Fruit fly (Drosophila melanogaster) whole organism, embryonic: Measurements from ENCODE around the gene CG15208.
A peak's percentile ranks its signal among the peaks of the same experiment; 100 is the strongest.

Experiments used
- B-H1 ChIP-seq: fragments of 200-800 bp; sonication (Bioruptor generic); IDR thresholded peaks from 3 replicates; pipeline ENCODE4 v1.3.6; 2022; ENCODE audit warnings: missing biosample characterization, missing genetic modification characterization
- Bgb ChIP-seq: fragments of 200-800 bp; sonication (Bioruptor generic); IDR thresholded peaks from 2 replicates; pipeline ENCODE4 v1.3.6; 2022; ENCODE audit warnings: missing biosample characterization, missing genetic modification characterization; ENCODE audit not compliant: partially characterized antibody
- C15 ChIP-seq: fragments of 200-800 bp; sonication (Bioruptor generic); IDR thresholded peaks from 3 replicates; pipeline ENCODE4 v1.3.6; 2022; ENCODE audit warnings: missing biosample characterization, missing genetic modification characterization
- CG10959 ChIP-seq: fragments of 200-800 bp; sonication (Bioruptor generic); IDR thresholded peaks from 2 replicates; pipeline ENCODE4 v1.3.6; 2022; ENCODE audit warnings: missing biosample characterization, missing genetic modification characterization
- CG11398 ChIP-seq: fragments of 200-800 bp; sonication (Bioruptor generic); optimal IDR thresholded peaks from 2 replicates; lab custom pipeline; 2016; ENCODE audit warnings: missing biosample characterization, missing genetic modification characterization
- CG13123 ChIP-seq: fragments of 200-800 bp; sonication (Bioruptor generic); optimal IDR thresholded peaks from 2 replicates; lab custom pipeline; 2016; ENCODE audit warnings: missing biosample characterization, missing genetic modification characterization
- CG13296 ChIP-seq: fragments of 200-800 bp; sonication (Bioruptor generic); optimal IDR thresholded peaks from 3 replicates; lab custom pipeline; 2018; ENCODE audit warnings: missing biosample characterization, mild to moderate bottlenecking, missing genetic modification characterization
- CG13775 ChIP-seq: fragments of 200-800 bp; sonication (Bioruptor generic); optimal IDR thresholded peaks from 3 replicates; lab custom pipeline; 2017; ENCODE audit warnings: missing biosample characterization, mild to moderate bottlenecking, missing genetic modification characterization
- CG14860 ChIP-seq: fragments of 200-800 bp; sonication (Bioruptor generic); IDR thresholded peaks from 3 replicates; pipeline ENCODE4 v1.3.6; 2022; ENCODE audit warnings: missing biosample characterization, missing genetic modification characterization; ENCODE audit not compliant: partially characterized antibody
- CG15269 ChIP-seq: fragments of 200-800 bp; sonication (Bioruptor generic); optimal IDR thresholded peaks from 2 replicates; lab custom pipeline; 2018; ENCODE audit warnings: missing biosample characterization, mild to moderate bottlenecking, missing genetic modification characterization, moderate library complexity
- CG2120 ChIP-seq: fragments of 200-800 bp; sonication (Bioruptor generic); optimal IDR thresholded peaks from 3 replicates; lab custom pipeline; 2016; ENCODE audit warnings: missing biosample characterization, missing genetic modification characterization
- CG30020 ChIP-seq: fragments of 200-800 bp; optimal IDR thresholded peaks from 2 replicates; lab custom pipeline; 2019; ENCODE audit warnings: missing biosample characterization, mild to moderate bottlenecking, missing genetic modification characterization, moderate library complexity
- CG3281 ChIP-seq: fragments of 200-800 bp; sonication (Bioruptor generic); optimal IDR thresholded peaks from 3 replicates; lab custom pipeline; 2017; ENCODE audit warnings: missing biosample characterization, mild to moderate bottlenecking, missing genetic modification characterization
- CG34224 ChIP-seq: fragments of 200-800 bp; sonication (Bioruptor generic); IDR thresholded peaks from 3 replicates; pipeline ENCODE4 v1.3.6; 2022; ENCODE audit warnings: missing biosample characterization, missing genetic modification characterization; ENCODE audit not compliant: partially characterized antibody
- CG4282 ChIP-seq: fragments of 200-800 bp; sonication (Bioruptor generic); optimal IDR thresholded peaks from 2 replicates; lab custom pipeline; 2016; ENCODE audit warnings: missing biosample characterization, missing genetic modification characterization
- CG4617 ChIP-seq: fragments of 200-800 bp; sonication (Bioruptor generic); optimal IDR thresholded peaks from 3 replicates; lab custom pipeline; 2016; ENCODE audit warnings: missing biosample characterization, missing genetic modification characterization, borderline replicate concordance
- CG6813 ChIP-seq: fragments of 200-800 bp; sonication (Bioruptor generic); optimal IDR thresholded peaks from 2 replicates; lab custom pipeline; 2017; ENCODE audit warnings: missing biosample characterization, missing genetic modification characterization, mild to moderate bottlenecking, moderate library complexity, missing genetic modification reagents
- CG9437 ChIP-seq: fragments of 200-800 bp; sonication (Bioruptor generic); optimal IDR thresholded peaks from 2 replicates; lab custom pipeline; 2018; ENCODE audit warnings: missing biosample characterization, mild to moderate bottlenecking, missing genetic modification characterization
- Dek ChIP-seq: fragments of 200-800 bp; sonication (Bioruptor generic); optimal IDR thresholded peaks from 3 replicates; lab custom pipeline; 2019; ENCODE audit warnings: missing biosample characterization, mild to moderate bottlenecking, missing genetic modification characterization, moderate library complexity
- Dref ChIP-seq: fragments of 200-800 bp; sonication (Bioruptor generic); IDR thresholded peaks from 2 replicates; pipeline ENCODE4 v1.3.6; 2022; ENCODE audit warnings: missing biosample characterization, missing genetic modification characterization
- Elba2 ChIP-seq: fragments of 200-800 bp; sonication (Bioruptor generic); optimal IDR thresholded peaks from 3 replicates; lab custom pipeline; 2016; ENCODE audit warnings: missing biosample characterization, missing genetic modification characterization
- HHEX ChIP-seq: fragments of 200-800 bp; sonication (Bioruptor generic); optimal IDR thresholded peaks from 3 replicates; lab custom pipeline; 2017; ENCODE audit warnings: missing biosample characterization, mild to moderate bottlenecking, missing genetic modification characterization, missing genetic modification reagents
- Hr78 ChIP-seq, 2 experiments: fragments of 200-800 bp in 1 of 2; fragments of >200 bp in 1 of 2; sonication (Bioruptor generic) in 1 of 2; optimal IDR thresholded peaks; 2 replicates each; lab custom pipeline; 2017 to 2019; ENCODE audit warnings: missing biosample characterization in 2 of 2, missing genetic modification characterization in 2 of 2, mild to moderate bottlenecking in 1 of 2, moderate library complexity in 1 of 2
- Max ChIP-seq: fragments of 200-800 bp; sonication (Bioruptor generic); optimal IDR thresholded peaks from 2 replicates; lab custom pipeline; 2016; ENCODE audit warnings: missing biosample characterization, mild to moderate bottlenecking, missing genetic modification characterization
- NC2α ChIP-seq: fragments of 200-800 bp; sonication (Bioruptor generic); optimal IDR thresholded peaks from 2 replicates; lab custom pipeline; 2016; ENCODE audit warnings: missing biosample characterization, missing genetic modification characterization
- Sry-β ChIP-seq: fragments of 200-800 bp; sonication (Bioruptor generic); optimal IDR thresholded peaks from 2 replicates; lab custom pipeline; 2018; ENCODE audit warnings: missing biosample characterization, mild to moderate bottlenecking, missing genetic modification characterization, moderate library complexity
- Ssrp ChIP-seq: fragments of 200-800 bp; sonication (Bioruptor generic); optimal IDR thresholded peaks from 2 replicates; lab custom pipeline; 2018; ENCODE audit warnings: missing biosample characterization, mild to moderate bottlenecking, missing genetic modification characterization, moderate library complexity
- TFAM ChIP-seq: fragments of 200-800 bp; sonication (Bioruptor generic); optimal IDR thresholded peaks from 2 replicates; lab custom pipeline; 2017; ENCODE audit warnings: missing biosample characterization, missing genetic modification characterization, inconsistent platforms
- Trl ChIP-seq, 3 experiments: fragments of >200 bp in 2 of 3; fragments of 200-800 bp in 1 of 3; sonication (Bioruptor generic) in 1 of 3; optimal IDR thresholded peaks; 2 replicates in 1 of 3; 3 replicates in 2 of 3; lab custom pipeline; 2016 to 2017; ENCODE audit warnings: missing biosample characterization in 1 of 3, missing genetic modification characterization in 1 of 3
- al ChIP-seq: fragments of 200-800 bp; sonication (Bioruptor generic); IDR thresholded peaks from 2 replicates; pipeline ENCODE4 v1.3.6; 2022; ENCODE audit warnings: missing biosample characterization, missing genetic modification characterization
- ash1 ChIP-seq: fragments of 200-800 bp; sonication (Bioruptor generic); optimal IDR thresholded peaks from 2 replicates; lab custom pipeline; 2018; ENCODE audit warnings: missing biosample characterization, mild to moderate bottlenecking, missing genetic modification characterization
- btn ChIP-seq: fragments of 200-800 bp; sonication (Bioruptor generic); optimal IDR thresholded peaks from 2 replicates; lab custom pipeline; 2016; ENCODE audit warnings: missing biosample characterization, missing genetic modification characterization
- dmrt11E ChIP-seq: fragments of 200-800 bp; sonication (Bioruptor generic); optimal IDR thresholded peaks from 3 replicates; lab custom pipeline; 2018; ENCODE audit warnings: missing biosample characterization, mild to moderate bottlenecking, missing genetic modification characterization, moderate library complexity
- fd96Cb ChIP-seq: fragments of 200-800 bp; sonication (Bioruptor generic); optimal IDR thresholded peaks from 2 replicates; lab custom pipeline; 2018; ENCODE audit warnings: missing biosample characterization, mild to moderate bottlenecking, missing genetic modification characterization, moderate library complexity
- gcm ChIP-seq: fragments of 200-800 bp; sonication (Bioruptor generic); optimal IDR thresholded peaks from 2 replicates; lab custom pipeline; 2019; ENCODE audit warnings: missing biosample characterization, mild to moderate bottlenecking, missing genetic modification characterization, moderate library complexity
- gem ChIP-seq: fragments of 200-800 bp; sonication (Bioruptor generic); optimal IDR thresholded peaks from 2 replicates; lab custom pipeline; 2019; ENCODE audit warnings: missing biosample characterization, mild to moderate bottlenecking, missing genetic modification characterization, moderate library complexity
- jigr1 ChIP-seq: fragments of 200-800 bp; sonication (Bioruptor generic); IDR thresholded peaks from 3 replicates; pipeline ENCODE4 v1.3.6; 2022; ENCODE audit warnings: missing biosample characterization, missing genetic modification characterization
- klu ChIP-seq: fragments of 200-800 bp; sonication (Bioruptor generic); IDR thresholded peaks from 2 replicates; pipeline ENCODE4 v1.3.6; 2022; ENCODE audit warnings: missing biosample characterization, missing genetic modification characterization
- lilli ChIP-seq: fragments of 200-800 bp; sonication (Bioruptor generic); optimal IDR thresholded peaks from 3 replicates; lab custom pipeline; 2016; ENCODE audit warnings: missing biosample characterization, missing genetic modification characterization
- pho ChIP-seq: fragments of 200-800 bp; sonication (Bioruptor generic); optimal IDR thresholded peaks from 2 replicates; lab custom pipeline; 2016; ENCODE audit warnings: missing biosample characterization, missing genetic modification characterization
- phol ChIP-seq: fragments of 200-800 bp; sonication (Bioruptor generic); optimal IDR thresholded peaks from 3 replicates; lab custom pipeline; 2018; ENCODE audit warnings: missing biosample characterization, mild to moderate bottlenecking, missing genetic modification characterization, moderate library complexity
- prd ChIP-seq, 3 experiments: fragments of >200 bp in 2 of 3; fragments of 200-800 bp in 1 of 3; sonication (Bioruptor generic) in 1 of 3; optimal IDR thresholded peaks in 2 of 3; IDR thresholded peaks in 1 of 3; 2 replicates in 2 of 3; 3 replicates in 1 of 3; pipeline versions ENCODE4 v1.3.6 to Lab custom; 2017 to 2022; ENCODE audit warnings: missing biosample characterization in 1 of 3, missing genetic modification characterization in 1 of 3
- ranshi ChIP-seq: fragments of 200-800 bp; sonication (Bioruptor generic); IDR thresholded peaks from 2 replicates; pipeline ENCODE4 v1.3.6; 2022; ENCODE audit warnings: missing biosample characterization, missing genetic modification characterization
- repo ChIP-seq: fragments of 200-800 bp; sonication (Bioruptor generic); optimal IDR thresholded peaks from 2 replicates; lab custom pipeline; 2016; ENCODE audit warnings: missing biosample characterization, missing genetic modification characterization
- row ChIP-seq: fragments of 200-800 bp; sonication (Bioruptor generic); IDR thresholded peaks from 3 replicates; pipeline ENCODE4 v1.3.6; 2022; ENCODE audit warnings: missing biosample characterization, missing genetic modification characterization
- scrt ChIP-seq: fragments of 200-800 bp; sonication (Bioruptor generic); optimal IDR thresholded peaks from 2 replicates; lab custom pipeline; 2018; ENCODE audit warnings: missing biosample characterization, mild to moderate bottlenecking, missing genetic modification characterization, moderate library complexity
- sisA ChIP-seq: fragments of 200-800 bp; sonication (Bioruptor generic); IDR thresholded peaks from 2 replicates; pipeline ENCODE4 v1.3.6; 2022; ENCODE audit warnings: missing biosample characterization, missing genetic modification characterization
- tio ChIP-seq: fragments of 200-800 bp; sonication (Bioruptor generic); optimal IDR thresholded peaks from 2 replicates; lab custom pipeline; 2017; ENCODE audit warnings: missing biosample characterization, missing genetic modification characterization, inconsistent platforms
- trh ChIP-seq: fragments of 200-800 bp; sonication (Bioruptor generic); optimal IDR thresholded peaks from 2 replicates; lab custom pipeline; 2016; ENCODE audit warnings: missing biosample characterization, missing genetic modification characterization

CG15208 gene

DNA sequence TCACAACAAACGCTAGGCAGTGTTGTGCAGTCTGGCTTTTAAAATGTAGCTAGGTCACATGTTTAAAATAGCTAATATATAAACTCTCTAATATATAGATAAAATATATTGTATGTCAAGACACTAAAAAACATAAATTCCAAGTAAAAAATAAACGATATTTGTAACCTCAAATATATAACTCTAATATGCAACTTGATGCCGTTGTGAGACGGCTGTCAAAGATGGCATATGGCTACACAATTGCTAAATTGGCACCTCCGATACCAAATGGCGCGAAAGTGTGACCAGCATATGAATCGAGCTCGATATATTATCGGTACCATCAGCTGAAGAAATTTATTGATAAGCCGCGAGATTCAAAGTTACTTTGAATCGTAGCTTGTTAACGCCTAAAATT is 533 bp upstream of the CG15208 start, which contains the start of gene CG1582 (continued):
- peak; percentile 44 for TF ChIP-seq CG9437 (GFP tag; lab: Kevin White, UChicago)
- no peak for TF ChIP-seq sisA (GFP tag; lab: Robert Waterston, UW)
- no peak for TF ChIP-seq pho (GFP tag; lab: Kevin White, UChicago)
- TF ChIP-seq Ssrp (tag; lab: Kevin White, UChicago) = peak; percentile 10
- no peak for TF ChIP-seq jigr1 (GFP tag; lab: Robert Waterston, UW)
- TF ChIP-seq gem (tag; lab: Kevin White, UChicago) = peak; percentile 50
- peak; percentile 21 for TF ChIP-seq dmrt11E
- TF ChIP-seq al (GFP tag; lab: Robert Waterston, UW) = peak; percentile 34; the same call in 1 of the 2 replicates
- TF ChIP-seq lilli (GFP tag; lab: Kevin White, UChicago) = peak; percentile 14
- TF ChIP-seq CG13775 = peak; percentile 32
- TF ChIP-seq tio (GFP tag; lab: Kevin White, UChicago) = no peak
- peak; percentile 70 for TF ChIP-seq Dref (GFP tag; lab: Robert Waterston, UW)
- TF ChIP-seq TFAM (GFP tag; lab: Kevin White, UChicago) = no peak
- no peak for TF ChIP-seq ranshi
- TF ChIP-seq gcm (GFP tag; lab: Kevin White, UChicago) = peak; percentile 14
- no peak for TF ChIP-seq klu (GFP tag; lab: Robert Waterston, UW)
- TF ChIP-seq Hr78 (GFP tag; optimal IDR thresholded peaks at IDR 0.05; lab: Kevin White, UChicago) = no peak
- no peak for TF ChIP-seq scrt (GFP tag; lab: Kevin White, UChicago)
- TF ChIP-seq CG6813 (GFP tag; lab: Kevin White, UChicago) = no peak
- no peak for TF ChIP-seq Bgb (GFP tag; lab: Robert Waterston, UW)
- 0 out of 3 replicates have a peak, but pooled peaks have one; percentile 13 for TF ChIP-seq CG34224 (GFP tag; lab: Robert Waterston, UW)
- TF ChIP-seq CG30020 (tag; lab: Kevin White, UChicago) = peak; percentile 32
- TF ChIP-seq CG11398 (GFP tag; lab: Kevin White, UChicago) = no peak
- TF ChIP-seq Max (GFP tag; lab: Kevin White, UChicago) = peak; percentile 5
- TF ChIP-seq Trl (optimal IDR thresholded peaks at IDR 0.05; lab: Kevin White, UChicago) = no peak
- TF ChIP-seq Trl (GFP tag; optimal IDR thresholded peaks at IDR 0.05; lab: Kevin White, UChicago) = no peak
- TF ChIP-seq HHEX (GFP tag; lab: Kevin White, UChicago) = no peak
- TF ChIP-seq Elba2 (GFP tag; lab: Kevin White, UChicago) = no peak
- no peak for TF ChIP-seq CG15269
- peak; percentile 27 for TF ChIP-seq CG2120 (GFP tag; lab: Kevin White, UChicago)
- no peak for TF ChIP-seq prd (optimal IDR thresholded peaks at IDR 0.05; lab: Kevin White, UChicago)
- TF ChIP-seq prd (GFP tag; IDR thresholded peaks at IDR 0.05; lab: Robert Waterston, UW) = 0 out of 3 replicates have a peak, but pooled peaks have one; percentile 25
- no peak for TF ChIP-seq B-H1 (GFP tag; lab: Robert Waterston, UW)
- TF ChIP-seq CG3281 (GFP tag; lab: Kevin White, UChicago) = peak; percentile 38
- peak; percentile 47 for TF ChIP-seq Dek (tag; lab: Kevin White, UChicago)
- no peak for TF ChIP-seq CG13123 (GFP tag; lab: Kevin White, UChicago)
- TF ChIP-seq repo = no peak
- TF ChIP-seq fd96Cb (tag; lab: Kevin White, UChicago) = no peak
- no peak for TF ChIP-seq ash1 (GFP tag; lab: Kevin White, UChicago)
- TF ChIP-seq phol = peak; percentile 76
- TF ChIP-seq btn (GFP tag; lab: Kevin White, UChicago) = no peak
- no peak for TF ChIP-seq CG4282 (GFP tag; lab: Kevin White, UChicago)
- no peak for TF ChIP-seq C15 (GFP tag; lab: Robert Waterston, UW)
- TF ChIP-seq CG10959 (GFP tag; lab: Robert Waterston, UW) = no peak
- peak; percentile 94 for TF ChIP-seq row (GFP tag; lab: Robert Waterston, UW)
- TF ChIP-seq NC2α (GFP tag; lab: Kevin White, UChicago) = no peak
- no peak for TF ChIP-seq CG13296
- no peak for TF ChIP-seq trh (GFP tag; lab: Kevin White, UChicago)
- peak; percentile 98 for TF ChIP-seq Sry-β
- TF ChIP-seq CG14860 (GFP tag; lab: Robert Waterston, UW) = 0 out of 3 replicates have a peak, but pooled peaks have one; percentile 27
- peak; percentile 11 for TF ChIP-seq CG4617 (GFP tag; lab: Kevin White, UChicago)
